Worm (Caenorhabditis elegans): ENCODE measurements around the gene grl-31.

ce11 chrV:3551765-3552164, 5.8 kb downstream of the grl-31 start, which contains the start of gene grl-28:
- TF ChIP-seq hlh-8 (tag; optimal IDR thresholded peaks at IDR 0.05), result no peak
- no peak for TF ChIP-seq hlh-30 (tag; optimal IDR thresholded peaks at IDR 0.05; ENCODE audit: insufficient read depth)
